Worm (Caenorhabditis elegans): Measurements from ENCODE around the gene ZC239.6.
"Not testable (repeated sequence)": the region's sequence is repeated elsewhere in the genome, so short reads cannot be mapped to it uniquely, and the experiment has no call there.

ce11 chrII:3215762-3216161 is 6.3 kb downstream of the ZC239.6 start, which contains the start of gene ZC239.3:
- not testable (repeated sequence) for TF ChIP-seq syd-9 (tag; optimal IDR thresholded peaks at IDR 0.05); dve-1 (tag; optimal IDR thresholded peaks at IDR 0.05); pros-1 (tag; optimal IDR thresholded peaks at IDR 0.05); tbx-2 (tag; optimal IDR thresholded peaks at IDR 0.05); pha-2 (tag; optimal IDR thresholded peaks at IDR 0.05); fkh-10 (GFP tag; optimal IDR thresholded peaks at IDR 0.05); unc-55 (GFP tag; optimal IDR thresholded peaks at IDR 0.05); pha-4 (tag; optimal IDR thresholded peaks at IDR 0.05); dmd-4 (tag; optimal IDR thresholded peaks at IDR 0.05; ENCODE audit: borderline replicate concordance); F13H6.1 (tag; optimal IDR thresholded peaks at IDR 0.05); ztf-16 (tag; optimal IDR thresholded peaks at IDR 0.05); che-1 (tag; optimal IDR thresholded peaks at IDR 0.05); ama-1 (optimal IDR thresholded peaks at IDR 0.05); sox-2 (GFP tag; IDR thresholded peaks at IDR 0.05)

All from whole organism, late embryonic.